Worm (Caenorhabditis elegans) whole organism, L1 larva: ENCODE results near the gene str-44.

Source experiments
- ama-1 ChIP-seq: fragments of 150-350 bp; optimal IDR thresholded peaks from 2 replicates; lab custom pipeline; 2014
- egl-27 ChIP-seq, 2 experiments: fragments of 150-350 bp in 1 of 2; sonication (generic microtip); optimal IDR thresholded peaks; 3 replicates each; lab custom pipeline; 2017 to 2018; ENCODE audit warnings: missing biosample characterization in 2 of 2, missing genetic modification characterization in 2 of 2, missing genetic modification reagents in 2 of 2
- fkh-10 ChIP-seq: sonication (generic microtip); optimal IDR thresholded peaks from 2 replicates; lab custom pipeline; 2017; ENCODE audit warnings: missing biosample characterization, missing genetic modification reagents, missing genetic modification characterization
- lin-39 ChIP-seq: fragments of 150-350 bp; optimal IDR thresholded peaks from 2 replicates; lab custom pipeline; 2014; ENCODE audit warnings: missing biosample characterization, missing genetic modification reagents, missing genetic modification characterization
- lir-3 ChIP-seq: sonication (generic microtip); optimal IDR thresholded peaks from 2 replicates; lab custom pipeline; 2016; ENCODE audit warnings: mild to moderate bottlenecking, missing genetic modification characterization, moderate library complexity, missing compliant biosample characterization; ENCODE audit not compliant: poor library complexity
- mdl-1 ChIP-seq, 2 experiments: fragments of 150-350 bp; optimal IDR thresholded peaks; 2 replicates each; lab custom pipeline; 2014 to 2017; ENCODE audit warnings: missing biosample characterization in 2 of 2, missing genetic modification characterization in 2 of 2, inconsistent platforms in 1 of 2
- nhr-11 ChIP-seq: fragments of 150-350 bp; optimal IDR thresholded peaks from 2 replicates; lab custom pipeline; 2014; ENCODE audit warnings: missing biosample characterization, missing genetic modification characterization
- sup-37 ChIP-seq: fragments of 200-800 bp; sonication (Bioruptor generic); optimal IDR thresholded peaks from 2 replicates; lab custom pipeline; 2018; ENCODE audit warnings: mild to moderate bottlenecking, missing genetic modification characterization, missing compliant biosample characterization
- unc-62 ChIP-seq: fragments of 150-350 bp; optimal IDR thresholded peaks from 2 replicates; lab custom pipeline; 2014; ENCODE audit warnings: missing biosample characterization, missing genetic modification reagents, missing genetic modification characterization

DNA sequence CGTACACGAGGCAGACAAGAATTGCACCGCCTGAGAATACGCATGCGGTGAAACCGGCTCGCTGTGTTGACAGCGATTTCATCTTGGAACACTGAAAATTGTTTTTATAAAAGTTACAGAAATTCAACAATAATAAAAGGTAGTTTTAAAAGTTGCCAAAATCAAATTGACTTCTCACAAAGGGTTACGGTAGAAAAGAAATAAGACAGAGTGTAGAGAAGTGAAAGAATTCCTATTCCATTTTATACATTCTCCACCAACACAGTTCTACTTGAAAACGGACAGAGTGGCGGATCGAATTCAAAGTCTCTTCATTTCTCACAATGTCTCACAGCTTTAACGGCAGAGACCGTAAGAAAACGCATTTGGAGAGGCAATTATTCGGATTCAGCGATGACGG is 24.6 kb upstream of the str-44 start, which contains the start of gene col-113:
- TF ChIP-seq mdl-1 (tag; optimal IDR thresholded peaks at IDR 0.05; lab: Kevin White, UChicago) (no peak), ama-1 (no peak), nhr-11 (tag; lab: Kevin White, UChicago) (no peak), lir-3 (tag; lab: Kevin White, UChicago) (no peak), unc-62 (GFP tag; lab: Kevin White, UChicago) (no peak), fkh-10 (no peak), sup-37 (GFP tag; lab: Kevin White, UChicago) (no peak), lin-39 (tag; lab: Kevin White, UChicago) (no peak), egl-27 (tag; optimal IDR thresholded peaks at IDR 0.05; lab: Kevin White, UChicago) (no peak)
